Fruit fly (Drosophila melanogaster): ENCODE results near the gene Cyp4d14.

Gene Cyp4d14

dm6 chrX:2137587-2138341 is 37.4 kb downstream of the Cyp4d14 start (continued):
- TF ChIP-seq achi (GFP tag; optimal IDR thresholded peaks at IDR 0.05), result peak; percentile 98
- TF ChIP-seq CG31627 (GFP tag; optimal IDR thresholded peaks at IDR 0.05), result peak; percentile 94
- peak; percentile 98 for TF ChIP-seq lz (GFP tag; optimal IDR thresholded peaks at IDR 0.05)
- peak; percentile 97 for TF ChIP-seq CG8319 (GFP tag; optimal IDR thresholded peaks at IDR 0.05)
- peak; percentile 98 for TF ChIP-seq CG4318 (GFP tag; optimal IDR thresholded peaks at IDR 0.05)
- TF ChIP-seq svp (GFP tag), result peak; percentile 97
- TF ChIP-seq fkh (GFP tag; optimal IDR thresholded peaks at IDR 0.05), result peak; percentile 81
- peak; percentile 98 for TF ChIP-seq pdm3 (GFP tag; optimal IDR thresholded peaks at IDR 0.05)
- peak; percentile 98 for TF ChIP-seq Sox14 (GFP tag; optimal IDR thresholded peaks at IDR 0.05)
- peak; percentile 97 to 99 for TF ChIP-seq ss (GFP tag; optimal IDR thresholded peaks at IDR 0.05)
- peak; percentile 94 for TF ChIP-seq dac (GFP tag; optimal IDR thresholded peaks at IDR 0.05)
- peak; percentile 99 for TF ChIP-seq Eip78C (GFP tag)
- peak; percentile 99 for TF ChIP-seq CG34406 (GFP tag; optimal IDR thresholded peaks at IDR 0.05)
- peak; percentile 95 for TF ChIP-seq vri (GFP tag; optimal IDR thresholded peaks at IDR 0.05)
- TF ChIP-seq CG1621 (tag; optimal IDR thresholded peaks at IDR 0.05), result peak; percentile 97
- peak; percentile 99 for TF ChIP-seq fd59A (GFP tag; optimal IDR thresholded peaks at IDR 0.05)
- TF ChIP-seq Sox102F (GFP tag; optimal IDR thresholded peaks at IDR 0.05), result peak; percentile 97

DNA sequence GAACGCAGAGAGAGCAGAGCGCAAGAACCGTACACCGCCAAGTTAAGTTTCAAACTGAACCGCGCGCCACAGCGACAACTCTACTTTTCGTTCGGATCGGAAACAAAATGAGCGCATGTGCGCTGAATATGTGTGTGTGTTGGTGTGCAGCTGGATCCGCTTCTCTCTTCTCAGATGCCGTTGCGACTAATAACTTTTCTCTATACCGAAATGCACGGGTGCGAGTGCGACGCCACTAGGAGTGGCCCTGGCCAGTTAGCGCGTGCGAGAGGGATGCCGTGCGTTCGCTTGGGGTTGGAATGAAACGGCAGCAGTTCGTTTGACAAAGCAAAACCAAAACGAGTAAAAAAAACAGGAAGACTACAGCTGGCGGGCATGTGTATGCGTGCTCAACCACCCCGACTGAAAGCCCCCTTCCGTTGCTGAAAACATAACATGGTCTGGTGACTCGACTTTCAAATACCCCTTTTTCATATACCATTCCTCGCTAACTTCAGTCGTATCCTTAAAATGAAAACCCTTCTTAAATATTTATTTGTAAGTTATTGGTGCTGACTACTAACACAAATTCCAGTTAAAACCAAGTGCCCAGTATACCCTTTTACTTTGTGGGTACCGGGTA is 38.2 kb downstream of the Cyp4d14 start:
- peak; percentile 100 for TF ChIP-seq Sox14 (GFP tag; optimal IDR thresholded peaks at IDR 0.05)
- TF ChIP-seq CG1621 (tag; optimal IDR thresholded peaks at IDR 0.05), result peak; percentile 99
- peak; percentile 100 for TF ChIP-seq CG6792 (GFP tag; optimal IDR thresholded peaks at IDR 0.05)
- TF ChIP-seq CG8632 (GFP tag; optimal IDR thresholded peaks at IDR 0.05), result peak; percentile 99
- TF ChIP-seq Smox (GFP tag; optimal IDR thresholded peaks at IDR 0.05), result peak; percentile 99
- peak; percentile 98 for TF ChIP-seq CG9139 (GFP tag; optimal IDR thresholded peaks at IDR 0.05)
- TF ChIP-seq CG6854 (GFP tag; optimal IDR thresholded peaks at IDR 0.05), result peak; percentile 99
- TF ChIP-seq CG15336 (GFP tag; IDR thresholded peaks at IDR 0.05), result peak; percentile 100
- peak; percentile 100 for TF ChIP-seq Eip93F (GFP tag; optimal IDR thresholded peaks at IDR 0.05)
- TF ChIP-seq dac (GFP tag; optimal IDR thresholded peaks at IDR 0.05), result peak; percentile 99
- peak; percentile 100 for TF ChIP-seq Hr4 (GFP tag; optimal IDR thresholded peaks at IDR 0.05)
- TF ChIP-seq Eip78C (GFP tag), result peak; percentile 100
- peak; percentile 100 for TF ChIP-seq lz (GFP tag; optimal IDR thresholded peaks at IDR 0.05)
- peak; percentile 98 for TF ChIP-seq fd85E (GFP tag; optimal IDR thresholded peaks at IDR 0.05)
- TF ChIP-seq Eip75B (GFP tag; optimal IDR thresholded peaks at IDR 0.05), result peak; percentile 99
- TF ChIP-seq CG3919 (GFP tag; optimal IDR thresholded peaks at IDR 0.05), result peak; percentile 100
- TF ChIP-seq CG32006 (GFP tag; optimal IDR thresholded peaks at IDR 0.05), result peak; percentile 100
- TF ChIP-seq CG34406 (GFP tag; optimal IDR thresholded peaks at IDR 0.05), result peak; percentile 99
- peak; percentile 100 for TF ChIP-seq svp (GFP tag)
- TF ChIP-seq CG31627 (GFP tag; optimal IDR thresholded peaks at IDR 0.05), result peak; percentile 100
- peak; percentile 99 for TF ChIP-seq CG4318 (GFP tag; optimal IDR thresholded peaks at IDR 0.05)
- TF ChIP-seq cyc (GFP tag; optimal IDR thresholded peaks at IDR 0.05), result peak; percentile 100
- peak; percentile 100 for TF ChIP-seq Lpt (GFP tag; optimal IDR thresholded peaks at IDR 0.05)
- TF ChIP-seq CG11902 (GFP tag; optimal IDR thresholded peaks at IDR 0.05), result peak; percentile 100
- peak; percentile 99 for TF ChIP-seq CG11762 (GFP tag; optimal IDR thresholded peaks at IDR 0.05; ENCODE audit: insufficient read depth)
- TF ChIP-seq OdsH (GFP tag; optimal IDR thresholded peaks at IDR 0.05), result peak; percentile 100
- peak; percentile 100 for TF ChIP-seq eg (GFP tag; IDR thresholded peaks at IDR 0.05)
- peak; percentile 100 for TF ChIP-seq Met (GFP tag; optimal IDR thresholded peaks at IDR 0.05)
- peak; percentile 100 for TF ChIP-seq fd59A (GFP tag; optimal IDR thresholded peaks at IDR 0.05)
- TF ChIP-seq net (GFP tag; optimal IDR thresholded peaks at IDR 0.05), result peak; percentile 99
- peak; percentile 99 for TF ChIP-seq esn (GFP tag; optimal IDR thresholded peaks at IDR 0.05)
- peak; percentile 96 for TF ChIP-seq Blimp-1 (GFP tag; optimal IDR thresholded peaks at IDR 0.05)
- peak; percentile 99 for TF ChIP-seq fkh (GFP tag; optimal IDR thresholded peaks at IDR 0.05)
- peak; percentile 100 for TF ChIP-seq CG10631 (GFP tag; optimal IDR thresholded peaks at IDR 0.05)
- TF ChIP-seq spab (GFP tag; optimal IDR thresholded peaks at IDR 0.05), result peak; percentile 99
- peak; percentile 100 for TF ChIP-seq CG11294 (GFP tag; IDR thresholded peaks at IDR 0.05)
- TF ChIP-seq CG8119 (GFP tag; IDR thresholded peaks at IDR 0.05), result peak; percentile 100
- peak; percentile 99 for TF ChIP-seq ss (GFP tag; optimal IDR thresholded peaks at IDR 0.05)
- TF ChIP-seq acj6 (GFP tag; optimal IDR thresholded peaks at IDR 0.05), result peak; percentile 100
- TF ChIP-seq achi (GFP tag; optimal IDR thresholded peaks at IDR 0.05), result peak; percentile 99
- peak; percentile 100 for TF ChIP-seq topi (GFP tag; optimal IDR thresholded peaks at IDR 0.05)
